Worm (Caenorhabditis elegans): ENCODE measurements around the gene cox-17.

DNA sequence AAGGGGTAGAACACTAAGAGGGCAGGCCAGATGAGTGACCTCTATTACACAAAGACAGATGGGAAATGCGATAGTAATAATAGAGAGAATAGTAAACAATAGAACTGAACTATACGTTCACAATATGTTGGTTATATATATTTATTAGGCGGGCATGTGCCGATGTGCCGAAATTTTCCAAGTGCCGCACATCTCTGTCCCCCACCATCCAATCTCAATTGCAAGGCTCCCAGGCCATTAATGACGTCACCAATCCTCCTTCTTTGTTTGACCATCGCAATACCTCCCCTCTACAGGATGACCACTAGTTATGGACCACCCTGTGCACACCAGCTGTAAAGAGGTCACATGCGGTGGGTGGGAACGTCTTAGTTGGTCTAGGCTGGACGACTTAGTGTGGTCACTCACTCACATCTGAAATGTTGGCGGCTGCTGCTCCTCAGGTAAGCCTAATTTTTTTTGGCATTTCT lies 11.6 kb upstream of the cox-17 start, which contains the start of gene F40G9.6:
- no peak for TF ChIP-seq elt-2 (tag; optimal IDR thresholded peaks at IDR 0.05)
- no peak for TF ChIP-seq ceh-82 (tag; optimal IDR thresholded peaks at IDR 0.05)
- TF ChIP-seq nhr-77 (tag; optimal IDR thresholded peaks at IDR 0.05) = no peak
- no peak for TF ChIP-seq fkh-2 (tag; optimal IDR thresholded peaks at IDR 0.05)
- TF ChIP-seq nhr-23 (tag; optimal IDR thresholded peaks at IDR 0.05) = no peak
- no peak for TF ChIP-seq fos-1 (tag; optimal IDR thresholded peaks at IDR 0.05)
- no peak for TF ChIP-seq ama-1 (optimal IDR thresholded peaks at IDR 0.05)
